Fruit fly (Drosophila melanogaster): Measurements from ENCODE around the gene zuc.

dm6 chr2L:11943829-11944228 is 45.9 kb downstream of the zuc start, which contains the start of gene Crys:
- TF ChIP-seq CG7045 (GFP tag; optimal IDR thresholded peaks at IDR 0.05) (no peak), cic (GFP tag; optimal IDR thresholded peaks at IDR 0.05) (no peak), CG1620 (GFP tag; optimal IDR thresholded peaks at IDR 0.05) (no peak), kay (GFP tag; ENCODE audit: borderline replicate concordance) (no peak)
